Fruit fly (Drosophila melanogaster) whole organism, larva: ENCODE measurements around the gene CG11839.

Source experiments
- noc ChIP-seq: fragments of 200-800 bp; sonication (Bioruptor generic); optimal IDR thresholded peaks from 3 replicates; lab custom pipeline; 2019; ENCODE audit warnings: missing biosample characterization, mild to moderate bottlenecking, missing genetic modification characterization, moderate library complexity

CG11839 gene

DNA sequence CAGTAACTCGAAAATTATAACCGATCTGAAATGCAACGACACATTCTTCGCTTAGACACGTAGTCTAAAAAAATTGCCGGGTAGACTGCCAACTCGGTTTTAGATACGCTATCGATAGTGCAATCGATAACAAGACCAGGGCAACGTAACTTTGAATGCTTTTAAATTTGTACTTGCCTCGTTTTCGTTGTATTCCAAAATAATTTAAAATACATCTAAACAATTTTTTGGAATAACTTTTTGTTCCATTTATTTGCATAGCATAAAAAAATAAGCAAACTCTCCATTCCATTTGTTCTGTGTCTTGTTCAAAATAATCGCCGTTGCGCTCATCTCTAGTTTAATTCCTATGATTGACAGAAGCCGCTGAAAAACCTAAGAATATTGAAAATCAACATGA is at the start of gene CG11839, which contains the start of gene Stt3B:
CG11839 (plus strand) TSS at position 359 of the 400 bp plus-strand sequence.
Stt3B (minus strand) TSS at position 69 of the 400 bp plus-strand sequence.
- TF ChIP-seq noc (tag; lab: Kevin White, UChicago), result no peak

DNA sequence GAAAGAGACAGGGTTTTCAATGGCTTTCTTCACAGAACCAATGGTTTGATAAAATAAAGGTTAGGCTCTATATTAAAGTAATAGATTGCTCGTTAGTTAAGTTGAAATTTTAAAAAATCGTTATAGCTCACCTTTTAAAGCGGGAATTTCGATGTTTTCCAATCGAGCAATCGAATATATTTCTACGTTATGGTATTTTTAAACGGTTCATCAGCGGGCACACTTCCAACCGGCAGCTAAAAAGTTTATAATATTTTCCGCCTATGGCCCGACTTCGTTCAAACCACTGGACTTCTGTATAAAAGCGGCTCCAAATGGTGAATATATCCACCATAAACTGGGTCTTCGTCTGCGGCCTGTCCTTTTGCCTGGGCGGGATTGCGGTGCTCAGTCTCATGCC is 46.7 kb upstream of the CG11839 start, which contains the start of gene beta4GalT7:
beta4GalT7 (plus strand) TSS at position 201 of the 400 bp plus-strand sequence.
- no peak for TF ChIP-seq noc (tag; lab: Kevin White, UChicago)

DNA sequence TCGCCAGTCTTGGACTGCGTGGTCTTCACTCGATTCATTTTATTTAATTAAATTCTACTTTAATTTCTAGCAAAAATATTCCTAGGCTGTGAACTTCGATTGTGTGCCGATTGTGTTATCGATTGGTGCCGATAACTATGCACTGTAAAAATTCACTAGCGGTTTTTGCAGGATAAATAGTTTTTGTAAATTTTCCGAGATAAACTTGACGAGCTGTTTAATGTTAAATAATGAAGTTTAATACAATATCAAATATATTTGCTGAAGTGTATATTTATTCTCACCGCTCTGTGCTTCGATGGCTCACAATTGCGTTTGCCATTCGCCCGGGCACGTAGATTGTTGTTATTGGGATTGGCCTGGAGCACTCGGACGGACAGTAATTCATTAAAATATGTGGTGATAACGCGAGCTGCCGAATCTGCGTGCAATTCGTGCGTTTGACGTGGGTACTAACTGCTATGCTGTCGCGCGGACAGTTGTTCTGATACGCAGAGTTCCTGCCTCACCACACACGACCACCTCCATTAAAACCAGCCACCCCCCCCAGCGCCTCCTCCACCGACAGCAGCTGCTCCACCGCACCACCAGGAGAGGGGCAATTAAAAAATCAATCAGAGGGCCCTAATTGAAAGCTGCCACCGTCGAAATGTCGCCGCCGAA is 44.7 kb upstream of the CG11839 start, which contains the start of the genes EMC6 and Hr96:
EMC6 (minus strand) TSS at position 123 of the 663 bp plus-strand sequence.
Hr96 (plus strand) TSS at position 341 of the 663 bp plus-strand sequence.
- peak; percentile 91 for TF ChIP-seq noc (tag; lab: Kevin White, UChicago)

DNA sequence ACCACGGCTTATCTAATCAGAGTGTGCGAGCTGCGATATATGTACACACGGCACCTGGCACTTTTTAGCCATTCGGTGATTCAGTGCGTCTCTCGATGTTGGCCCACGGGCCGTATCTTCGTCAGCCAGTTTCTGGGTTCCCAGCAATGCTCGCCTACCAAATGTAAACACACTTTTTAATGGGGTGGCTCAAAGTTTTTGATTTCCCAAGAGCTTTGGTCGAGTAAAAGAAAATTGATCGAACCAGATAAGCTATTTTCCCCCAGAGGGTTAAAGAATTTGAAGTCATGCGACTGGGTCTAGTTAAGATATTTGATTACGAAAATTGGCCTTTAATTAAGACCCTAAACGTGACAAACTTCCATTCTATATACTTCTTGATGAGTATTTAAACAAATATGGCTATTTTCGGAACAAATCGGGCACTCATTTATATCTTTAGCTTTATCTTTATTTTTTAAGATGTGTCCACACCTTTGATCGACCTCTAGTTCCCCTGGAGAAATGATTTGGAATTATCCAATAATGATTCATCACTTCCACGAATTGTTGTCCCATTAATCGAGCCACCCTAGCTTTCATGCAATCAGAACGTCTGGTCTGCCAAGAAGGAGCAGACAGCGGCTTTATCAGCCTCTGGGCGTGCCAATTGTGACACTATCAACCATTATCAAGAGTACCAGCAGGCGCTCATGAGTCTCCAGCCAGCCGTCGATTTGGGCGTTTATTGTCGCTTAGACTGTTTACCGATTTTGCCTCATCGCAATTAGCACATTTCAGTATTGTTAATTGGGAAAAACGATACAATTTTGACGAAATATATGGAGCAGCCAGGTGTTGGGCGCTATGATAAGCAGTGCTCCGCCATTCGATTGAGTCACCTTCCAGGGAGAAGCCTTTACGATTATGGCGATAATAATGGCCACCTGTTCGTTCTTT is 42.2 kb upstream of the CG11839 start:
- peak; percentile 92 for TF ChIP-seq noc (tag; lab: Kevin White, UChicago)

DNA sequence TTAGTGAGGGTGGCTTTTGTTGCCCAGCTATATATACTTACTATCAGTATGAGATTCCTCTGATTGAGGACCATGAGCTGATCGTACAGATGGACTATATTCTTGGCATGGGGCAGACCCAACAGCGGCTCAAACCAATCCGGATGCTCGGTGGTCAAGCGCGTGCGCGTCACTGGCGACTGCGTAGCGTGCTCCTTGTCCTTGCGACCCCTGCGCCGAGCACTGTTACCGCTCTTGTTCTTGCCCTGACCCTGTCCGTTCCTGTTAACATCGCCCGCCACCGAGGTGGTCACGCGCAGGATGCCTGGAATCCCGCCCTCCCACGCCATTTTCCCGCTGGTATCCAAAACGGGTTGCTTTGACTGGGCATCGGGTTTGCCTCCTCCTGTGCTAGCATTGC is 37.0 kb upstream of the CG11839 start:
- no peak for TF ChIP-seq noc (tag; lab: Kevin White, UChicago)

DNA sequence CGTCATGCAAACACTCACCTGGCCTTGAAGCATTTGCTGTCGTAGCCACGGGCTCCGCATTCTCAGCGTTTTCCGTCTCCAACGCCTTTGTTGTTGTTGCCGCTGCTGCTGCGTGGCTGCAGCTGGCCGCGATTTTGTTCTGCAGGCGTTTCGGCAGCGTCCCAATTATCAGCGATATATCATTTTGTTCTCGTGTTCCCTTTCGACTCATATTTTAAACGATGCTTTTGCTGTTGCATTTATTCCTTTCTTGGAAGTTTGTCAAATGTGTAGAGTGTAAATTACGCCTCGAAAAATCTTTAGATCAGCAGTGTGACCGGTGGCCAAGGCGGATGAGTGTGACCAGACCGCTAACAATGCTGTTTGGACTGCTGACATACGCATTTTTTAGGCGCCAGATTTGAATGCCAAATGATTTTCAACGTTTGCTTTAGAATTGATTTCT is 36.6 kb upstream of the CG11839 start, which contains the start of gene Smg6:
Smg6 (minus strand) TSS at position 324 of the 445 bp plus-strand sequence.
- no peak for TF ChIP-seq noc (tag; lab: Kevin White, UChicago)

DNA sequence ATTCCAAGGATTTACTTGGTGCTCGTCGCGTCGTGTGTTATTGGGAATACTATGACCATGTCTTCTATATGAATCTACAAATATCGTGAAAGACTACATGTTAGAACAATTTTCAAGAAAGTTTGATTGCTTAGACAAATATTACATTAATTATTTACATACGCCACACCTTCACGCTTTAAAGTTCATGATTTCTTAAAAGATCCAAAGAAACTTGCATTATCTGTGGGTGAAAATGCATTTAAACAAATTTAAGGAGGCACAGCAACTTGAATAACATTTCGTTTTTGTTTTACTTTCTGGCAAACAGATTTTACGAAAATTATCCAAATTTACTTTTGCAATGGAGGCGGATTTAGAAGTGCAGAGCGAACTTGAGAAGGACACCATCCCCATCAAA is 33.1 kb upstream of the CG11839 start, which contains the start of gene CG31115:
CG31115 (plus strand) TSS at position 301 of the 400 bp plus-strand sequence.
- no peak for TF ChIP-seq noc (tag; lab: Kevin White, UChicago)

DNA sequence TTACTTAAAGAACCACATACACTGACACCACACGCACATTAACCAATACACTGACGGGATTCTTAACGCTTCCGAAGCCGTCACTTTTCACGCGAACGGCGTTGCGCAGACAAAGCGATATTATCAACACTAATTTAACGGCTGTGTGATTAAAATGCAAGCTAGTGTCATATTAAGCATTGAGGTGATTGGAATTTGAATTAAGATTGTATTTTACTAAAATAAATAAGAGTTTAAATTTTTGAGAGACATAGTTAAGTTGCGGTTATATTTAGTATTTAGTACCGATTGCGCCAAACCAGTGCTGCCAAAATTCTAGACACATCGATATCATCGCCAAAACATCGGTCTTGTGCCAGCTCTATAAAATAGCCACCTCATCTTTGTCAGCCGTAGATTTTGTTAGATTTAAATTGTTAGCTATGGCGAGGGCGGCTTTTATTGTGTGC is 30.7 kb upstream of the CG11839 start, which contains the start of the genes Ythdf and bai:
Ythdf (minus strand) TSS at position 222 of the 449 bp plus-strand sequence.
bai (plus strand) TSS at position 347 of the 449 bp plus-strand sequence.
- TF ChIP-seq noc (tag; lab: Kevin White, UChicago), result no peak

DNA sequence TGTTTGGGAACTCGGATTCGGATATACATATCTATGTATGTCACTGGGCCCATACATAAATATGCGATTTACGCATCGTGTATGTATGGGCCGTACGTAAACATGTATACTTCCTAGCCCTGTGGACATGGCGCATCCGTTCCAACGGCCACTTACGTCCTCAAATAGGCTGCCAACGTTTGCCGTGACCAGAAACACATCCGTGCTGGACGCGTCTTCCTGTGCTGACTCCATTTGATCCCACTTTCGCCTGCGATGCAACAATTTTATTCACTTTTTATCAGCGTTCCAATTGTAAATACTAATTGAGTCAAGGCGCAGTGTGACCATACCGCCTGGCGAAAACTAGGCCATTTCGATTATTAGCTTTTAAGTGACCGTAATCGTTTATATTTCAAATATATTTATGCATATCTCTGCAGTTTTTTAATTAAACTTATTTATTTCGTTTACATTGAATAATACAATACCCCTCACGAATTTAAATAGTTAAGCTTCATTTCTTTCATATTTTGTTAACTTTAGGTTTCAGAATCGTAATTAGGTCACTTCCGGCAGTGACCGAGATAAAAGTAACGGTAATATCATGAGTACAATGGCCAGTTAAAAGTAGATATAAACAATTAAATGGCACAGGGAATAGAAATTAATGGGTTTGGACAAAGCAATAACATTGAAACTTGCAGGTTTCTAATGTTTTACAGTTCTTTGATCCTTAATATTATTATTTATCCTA is 24.7 kb upstream of the CG11839 start, which contains the start of gene 5PtaseI:
5PtaseI (minus strand) TSS at position 336 of the 736 bp plus-strand sequence.
- no peak for TF ChIP-seq noc (tag; lab: Kevin White, UChicago)

DNA sequence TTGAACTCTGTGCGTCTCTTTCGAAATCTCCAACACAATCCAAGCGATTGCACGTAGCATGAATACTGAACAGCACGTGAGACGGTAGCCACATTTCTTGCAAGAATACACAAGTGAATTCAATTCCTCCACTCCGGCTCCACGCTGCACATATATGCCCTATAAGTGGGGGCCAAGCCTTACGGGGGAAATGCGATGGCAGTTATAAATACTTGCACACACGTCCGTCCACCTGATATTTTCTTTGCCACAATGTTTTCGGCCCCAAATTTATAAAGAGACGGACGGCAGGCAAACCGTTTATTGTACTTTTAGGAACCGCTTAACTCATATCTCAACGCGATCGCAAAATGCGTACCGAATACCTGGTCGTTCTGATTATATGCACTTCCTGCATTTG is 23.7 kb upstream of the CG11839 start, which contains the start of gene CG11786:
CG11786 (plus strand) TSS at position 301 of the 400 bp plus-strand sequence.
- no peak for TF ChIP-seq noc (tag; lab: Kevin White, UChicago)

DNA sequence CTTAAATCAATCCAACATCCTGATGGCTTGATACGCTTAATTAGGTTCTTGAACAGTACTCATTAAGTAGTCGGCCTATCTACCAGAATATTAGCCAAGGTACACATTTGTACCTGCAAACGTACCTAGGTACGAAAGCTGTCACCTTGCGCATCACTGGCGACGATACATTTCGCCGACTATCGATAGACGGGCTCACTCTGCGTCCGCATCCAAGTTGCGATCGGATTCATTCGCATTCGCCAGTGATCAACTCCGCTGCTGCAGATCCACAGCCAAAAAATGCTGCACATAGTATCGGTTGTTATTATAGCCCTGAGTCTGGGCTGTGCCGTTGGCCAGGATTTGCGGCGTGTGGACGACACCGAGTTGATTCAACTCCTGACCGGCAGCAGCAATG is 22.2 kb upstream of the CG11839 start, which contains the start of gene CG11790:
CG11790 (plus strand) TSS at position 203 of the 400 bp plus-strand sequence.
- TF ChIP-seq noc (tag; lab: Kevin White, UChicago), result no peak

DNA sequence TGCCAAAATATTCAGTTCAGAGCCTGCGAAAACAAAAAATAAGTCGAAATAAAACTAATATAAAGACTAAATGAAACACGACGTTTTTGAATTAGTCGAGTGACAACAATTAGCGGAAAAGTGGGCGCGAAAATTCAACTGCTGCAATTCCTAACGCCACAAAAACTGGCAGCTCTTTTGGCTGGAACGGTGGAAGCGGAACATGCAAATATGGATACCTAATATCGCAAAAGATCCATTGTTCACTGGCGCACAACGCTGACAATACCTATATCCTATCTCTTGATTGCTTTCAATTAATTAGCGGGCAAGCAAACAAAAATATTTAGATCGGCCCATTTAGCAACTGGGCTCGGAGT is 20.4 kb upstream of the CG11839 start, which contains the start of gene CG11791:
CG11791 (plus strand) TSS at position 234 of the 359 bp plus-strand sequence.
- TF ChIP-seq noc (tag; lab: Kevin White, UChicago), result no peak

DNA sequence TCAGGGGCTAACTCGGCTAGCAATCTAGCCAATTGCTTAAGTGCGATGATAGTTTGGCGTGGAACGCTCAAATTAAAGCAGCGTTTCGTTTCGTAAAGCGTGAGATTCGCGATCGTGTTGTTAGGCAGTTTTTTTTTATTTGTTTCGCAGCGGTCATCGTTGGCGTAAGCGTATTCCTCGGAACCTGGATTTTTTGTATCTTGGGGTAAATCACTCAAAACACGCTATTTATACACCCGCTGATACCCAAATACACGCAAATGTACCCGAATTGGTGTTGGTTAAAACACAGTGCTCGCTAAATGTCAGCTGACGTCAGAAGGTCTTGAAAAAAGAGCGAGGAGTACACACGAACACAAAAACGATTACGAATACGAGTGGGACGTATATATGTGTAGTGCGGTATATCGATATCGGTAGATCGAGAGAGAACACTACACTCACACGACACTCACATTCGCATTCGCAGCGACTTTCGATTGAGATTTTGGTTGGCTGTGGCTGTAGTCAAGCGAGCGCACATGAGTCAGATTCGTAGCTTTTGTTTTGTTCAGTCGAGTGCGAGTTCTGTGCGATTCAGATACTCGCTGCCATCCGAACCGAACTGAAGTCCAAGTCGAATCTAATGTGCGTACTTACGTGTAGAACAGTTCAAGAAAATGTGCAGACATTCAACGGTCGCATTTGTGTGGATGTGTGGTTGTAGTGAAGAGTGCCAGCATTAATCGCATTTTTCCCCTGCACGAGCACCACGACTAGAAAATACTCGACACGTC is 19.8 kb upstream of the CG11839 start:
- TF ChIP-seq noc (tag; lab: Kevin White, UChicago), result peak; percentile 58

DNA sequence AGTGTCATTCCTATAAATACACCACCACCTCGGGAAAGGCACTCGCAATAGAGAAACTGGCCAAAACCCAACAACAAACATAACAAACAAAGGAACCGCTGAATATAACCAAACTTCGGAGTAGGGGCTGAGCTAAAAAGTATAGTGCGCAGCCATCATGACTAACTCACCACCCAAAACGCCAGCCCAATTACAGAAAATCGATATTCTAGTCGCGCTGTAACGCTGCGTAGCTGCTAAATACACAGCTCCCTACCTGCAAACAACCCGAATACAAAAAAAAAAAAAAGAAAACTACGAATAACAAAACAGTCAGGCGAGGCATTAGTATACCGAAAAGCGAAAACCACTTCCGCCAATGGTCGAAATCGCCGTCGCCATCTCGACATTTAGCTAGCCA is 19.1 kb upstream of the CG11839 start:
- TF ChIP-seq noc (tag; lab: Kevin White, UChicago), result no peak
